Fruit fly (Drosophila melanogaster): ENCODE data around the gene mtSSB.

The mtSSB gene

dm6 chr3R:16244241-16244977, 39.4 kb upstream of the mtSSB start:
- no peak for TF ChIP-seq HLH4C (GFP tag; IDR thresholded peaks at IDR 0.05; ENCODE audit: partially characterized antibody)
- peak; percentile 20; the same call in 1 of the 2 replicates for TF ChIP-seq CG13287 (GFP tag; IDR thresholded peaks at IDR 0.05; ENCODE audit: partially characterized antibody)
- TF ChIP-seq CG32772 (GFP tag; IDR thresholded peaks at IDR 0.05), result no peak
- no peak for TF ChIP-seq trem (tag; optimal IDR thresholded peaks at IDR 0.05)
- TF ChIP-seq Rx (GFP tag; IDR thresholded peaks at IDR 0.05), result no peak
- TF ChIP-seq lmd (GFP tag; IDR thresholded peaks at IDR 0.05), result no peak
- TF ChIP-seq CG17612 (GFP tag; IDR thresholded peaks at IDR 0.05), result no peak
- TF ChIP-seq Atf6 (GFP tag; IDR thresholded peaks at IDR 0.05), result no peak
- TF ChIP-seq chinmo (GFP tag; IDR thresholded peaks at IDR 0.05; ENCODE audit: partially characterized antibody), result peak; percentile 99
- TF ChIP-seq ranshi (GFP tag; IDR thresholded peaks at IDR 0.05), result 0 out of 2 replicates have a peak, but pooled peaks have one; percentile 14
- TF ChIP-seq CG3407 (GFP tag; optimal IDR thresholded peaks at IDR 0.05), result no peak
- TF ChIP-seq Dll (GFP tag; IDR thresholded peaks at IDR 0.05; ENCODE audit: partially characterized antibody), result 0 out of 4 replicates have a peak, but pooled peaks have one; percentile 10
- no peak for TF ChIP-seq CG8290 (GFP tag; optimal IDR thresholded peaks at IDR 0.05)
- peak in 1 of 2 experiments; percentile 4 for TF ChIP-seq CG8290 (tag; optimal IDR thresholded peaks at IDR 0.05)
- 0 out of 2 replicates have a peak, but pooled peaks have one; percentile 17 for TF ChIP-seq CG11247 (GFP tag; IDR thresholded peaks at IDR 0.05)
- TF ChIP-seq scrt (GFP tag; optimal IDR thresholded peaks at IDR 0.05), result peak; percentile 59
- no peak for TF ChIP-seq CG4617 (GFP tag; optimal IDR thresholded peaks at IDR 0.05; ENCODE audit: borderline replicate concordance)
- TF ChIP-seq lab (GFP tag; optimal IDR thresholded peaks at IDR 0.05), result peak; percentile 25
- TF ChIP-seq nmo (GFP tag; optimal IDR thresholded peaks at IDR 0.05), result no peak
- TF ChIP-seq CG17186 (GFP tag; optimal IDR thresholded peaks at IDR 0.05), result no peak
- no peak for TF ChIP-seq klu (GFP tag; IDR thresholded peaks at IDR 0.05)
- no peak for TF ChIP-seq ab (GFP tag; optimal IDR thresholded peaks at IDR 0.05)
- TF ChIP-seq CG9817 (tag; optimal IDR thresholded peaks at IDR 0.05), result no peak
- peak; percentile 97 for TF ChIP-seq crol (GFP tag; IDR thresholded peaks at IDR 0.05)
- TF ChIP-seq Fer1 (GFP tag; optimal IDR thresholded peaks at IDR 0.05), result no peak
- peak; percentile 9 for TF ChIP-seq CG2678 (tag; optimal IDR thresholded peaks at IDR 0.05)
- TF ChIP-seq CG14667 (GFP tag; IDR thresholded peaks at IDR 0.05), result no peak
- TF ChIP-seq CG12744 (GFP tag; optimal IDR thresholded peaks at IDR 0.05), result no peak
- TF ChIP-seq CG6254 (GFP tag; optimal IDR thresholded peaks at IDR 0.05), result no peak
- no peak for TF ChIP-seq fru (optimal IDR thresholded peaks at IDR 0.05)
- no peak; the same call in 1 of the 2 replicates for TF ChIP-seq Drgx (GFP tag; IDR thresholded peaks at IDR 0.05)
- TF ChIP-seq Deaf1 (tag; optimal IDR thresholded peaks at IDR 0.05), result peak; percentile 50
- peak; percentile 70; the same call in 1 of the 3 replicates for TF ChIP-seq CG34422 (GFP tag; IDR thresholded peaks at IDR 0.05)
- no peak for TF ChIP-seq ap (GFP tag; IDR thresholded peaks at IDR 0.05)
- TF ChIP-seq Abd-B (GFP tag; optimal IDR thresholded peaks at IDR 0.05), result no peak
- peak; percentile 57 to 62 for TF ChIP-seq Trl (optimal IDR thresholded peaks at IDR 0.05)
- TF ChIP-seq Trl (GFP tag; optimal IDR thresholded peaks at IDR 0.05), result no peak
- peak; percentile 78 for TF ChIP-seq Med (GFP tag)
- TF ChIP-seq H2.0 (GFP tag; IDR thresholded peaks at IDR 0.05), result no peak
- no peak for TF ChIP-seq CG12299 (tag; optimal IDR thresholded peaks at IDR 0.05)
- TF ChIP-seq HmgZ (tag; optimal IDR thresholded peaks at IDR 0.05), result no peak
- TF ChIP-seq CG2199 (GFP tag; IDR thresholded peaks at IDR 0.05), result 0 out of 3 replicates have a peak, but pooled peaks have one; percentile 75
- TF ChIP-seq CG3847 (GFP tag; IDR thresholded peaks at IDR 0.05), result no peak
- peak in 1 of 2 experiments; percentile 14 for TF ChIP-seq Pdp1 (GFP tag; optimal IDR thresholded peaks at IDR 0.05)
- no peak for TF ChIP-seq oc (tag; optimal IDR thresholded peaks at IDR 0.05)
- TF ChIP-seq sd (tag; optimal IDR thresholded peaks at IDR 0.05), result peak; percentile 12
- TF ChIP-seq Ssrp (tag; optimal IDR thresholded peaks at IDR 0.05), result peak; percentile 26
- no peak for TF ChIP-seq Usf (GFP tag; optimal IDR thresholded peaks at IDR 0.05)
- no peak for TF ChIP-seq dmrt11E (tag; optimal IDR thresholded peaks at IDR 0.05)
- no peak for TF ChIP-seq kah (GFP tag; optimal IDR thresholded peaks at IDR 0.05)

All from whole organism, embryonic.